Worm (Caenorhabditis elegans) whole organism, young adult: Measurements from ENCODE around the gene ttr-30.

ENCODE experiments used
- mes-4 ChIP-seq: sonication (generic microtip); optimal IDR thresholded peaks from 2 replicates; lab custom pipeline; 2016; ENCODE audit warnings: missing genotype, missing genetic modification characterization, missing compliant biosample characterization
- nfya-1 ChIP-seq: sonication (generic microtip); optimal IDR thresholded peaks from 2 replicates; lab custom pipeline; 2017; ENCODE audit warnings: antibody characterized with exemption, missing compliant biosample characterization, missing genetic modification characterization, borderline replicate concordance; ENCODE audit not compliant: insufficient read depth
- tlf-1 ChIP-seq: fragments of 200-800 bp; sonication (Bioruptor generic); optimal IDR thresholded peaks from 2 replicates; lab custom pipeline; 2018; ENCODE audit warnings: mild to moderate bottlenecking, missing genetic modification characterization, missing compliant biosample characterization
- unc-62 ChIP-seq: fragments of 150-350 bp; optimal IDR thresholded peaks from 2 replicates; lab custom pipeline; 2014; ENCODE audit warnings: missing biosample characterization, missing genetic modification reagents, missing genetic modification characterization

ce11 chrX:7284724-7285184 is 46.0 kb upstream of the ttr-30 start:
- TF ChIP-seq mes-4 (tag; lab: Kevin White, UChicago), result no peak
- TF ChIP-seq unc-62, result no peak
- TF ChIP-seq nfya-1 (tag; lab: Kevin White, UChicago), result no peak
- no peak for TF ChIP-seq tlf-1
